Worm (Caenorhabditis elegans): ENCODE results near the gene pigq-1.

DNA sequence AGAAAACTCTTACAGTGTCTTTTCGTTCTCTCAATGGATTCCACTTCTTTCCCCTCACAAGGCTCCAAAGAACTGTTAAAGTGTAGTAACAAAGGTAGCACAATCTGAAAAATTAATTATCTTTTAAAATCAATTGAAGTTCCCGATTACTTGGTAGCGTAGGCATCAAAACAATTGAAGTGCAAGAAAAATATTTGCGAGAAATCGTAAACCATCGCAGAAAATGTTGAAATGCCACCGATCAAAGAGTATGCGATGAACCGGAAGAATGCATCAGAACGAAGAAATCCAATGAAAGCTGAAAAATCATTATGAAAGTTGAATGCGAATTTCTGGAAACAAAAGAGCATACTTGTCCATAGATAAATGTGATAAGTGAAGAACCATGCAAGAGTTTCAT, 555 bp downstream of the pigq-1 start:
- no peak for TF ChIP-seq pes-1 (GFP tag; IDR thresholded peaks at IDR 0.05)
- no peak for TF ChIP-seq F13C5.2 (tag; optimal IDR thresholded peaks at IDR 0.05)
- TF ChIP-seq tra-4 (tag; optimal IDR thresholded peaks at IDR 0.05): no peak
- TF ChIP-seq ama-1 (optimal IDR thresholded peaks at IDR 0.05): no peak
- TF ChIP-seq ets-7 (tag; optimal IDR thresholded peaks at IDR 0.05): no peak
- TF ChIP-seq hmbx-1 (tag; optimal IDR thresholded peaks at IDR 0.05): no peak
- no peak for TF ChIP-seq tbx-37 (GFP tag; conservative IDR thresholded peaks at IDR 0.05)
- no peak for TF ChIP-seq flt-1 (GFP tag; IDR thresholded peaks at IDR 0.05)

Data from whole organism, early embryonic.